Worm (Caenorhabditis elegans) whole organism, L3 larva: ENCODE data around the gene W09D10.4.
A peak's percentile ranks its signal among the peaks of the same experiment; 100 is the strongest.

Experiments
- R02D3.7 ChIP-seq: fragments of 150-350 bp; optimal IDR thresholded peaks from 2 replicates; lab custom pipeline; 2014; ENCODE audit warnings: missing biosample characterization, missing genetic modification characterization
- ZK546.5 ChIP-seq: sonication (generic microtip); optimal IDR thresholded peaks from 2 replicates; lab custom pipeline; 2017; ENCODE audit warnings: missing biosample characterization, missing genetic modification characterization
- aly-2 ChIP-seq: fragments of 150-350 bp; optimal IDR thresholded peaks from 2 replicates; lab custom pipeline; 2014; ENCODE audit warnings: missing biosample characterization, missing genetic modification characterization
- ceh-28 ChIP-seq: fragments of 150-350 bp; optimal IDR thresholded peaks from 2 replicates; lab custom pipeline; 2014; ENCODE audit warnings: missing biosample characterization, missing genetic modification reagents, missing genetic modification characterization
- daf-12 ChIP-seq: fragments of 150-350 bp; optimal IDR thresholded peaks from 2 replicates; lab custom pipeline; 2014; ENCODE audit warnings: missing biosample characterization, missing genetic modification reagents, missing genetic modification characterization
- egl-27 ChIP-seq: sonication (generic microtip); optimal IDR thresholded peaks from 4 replicates; lab custom pipeline; 2017; ENCODE audit warnings: missing biosample characterization, missing genetic modification reagents, missing genetic modification characterization
- egl-5 ChIP-seq: fragments of 150-350 bp; optimal IDR thresholded peaks from 2 replicates; lab custom pipeline; 2017; ENCODE audit warnings: missing biosample characterization, missing genetic modification reagents, missing genetic modification characterization, inconsistent platforms
- elt-1 ChIP-seq: fragments of 150-350 bp; optimal IDR thresholded peaks from 2 replicates; lab custom pipeline; 2014; ENCODE audit warnings: missing biosample characterization, missing genetic modification characterization
- elt-2 ChIP-seq: sonication (generic microtip); optimal IDR thresholded peaks from 2 replicates; lab custom pipeline; 2016; ENCODE audit warnings: missing genetic modification reagents, mild to moderate bottlenecking, missing genetic modification characterization, missing compliant biosample characterization
- eor-1 ChIP-seq, 2 experiments: fragments of 150-350 bp; optimal IDR thresholded peaks; 2 replicates each; lab custom pipeline; 2014 to 2018; ENCODE audit warnings: missing biosample characterization in 2 of 2, missing genetic modification characterization in 2 of 2
- fkh-10 ChIP-seq: sonication (generic microtip); optimal IDR thresholded peaks from 2 replicates; lab custom pipeline; 2017; ENCODE audit warnings: missing biosample characterization, missing genetic modification reagents, missing genetic modification characterization
- fos-1 ChIP-seq: fragments of 150-350 bp; optimal IDR thresholded peaks from 2 replicates; lab custom pipeline; 2014; ENCODE audit warnings: missing biosample characterization, missing genetic modification characterization
- jun-1 ChIP-seq: fragments of 150-350 bp; optimal IDR thresholded peaks from 2 replicates; lab custom pipeline; 2014; ENCODE audit warnings: missing biosample characterization, missing genetic modification reagents, missing genetic modification characterization
- lin-15B ChIP-seq: fragments of 150-350 bp; optimal IDR thresholded peaks from 2 replicates; lab custom pipeline; 2014; ENCODE audit warnings: missing biosample characterization, missing genetic modification characterization
- lsy-12 ChIP-seq: sonication (generic microtip); optimal IDR thresholded peaks from 2 replicates; lab custom pipeline; 2016; ENCODE audit warnings: mild to moderate bottlenecking, missing genetic modification characterization, missing compliant biosample characterization
- mdl-1 ChIP-seq: fragments of 150-350 bp; optimal IDR thresholded peaks from 2 replicates; lab custom pipeline; 2014; ENCODE audit warnings: missing biosample characterization, missing genetic modification characterization
- mml-1 ChIP-seq: fragments of 150-350 bp; sonication (generic microtip); optimal IDR thresholded peaks from 3 replicates; lab custom pipeline; 2014; ENCODE audit warnings: missing biosample characterization, missing genetic modification characterization
- nfya-1 ChIP-seq: sonication (generic microtip); optimal IDR thresholded peaks from 2 replicates; lab custom pipeline; 2017; ENCODE audit warnings: missing genetic modification characterization, mild to moderate bottlenecking, missing compliant biosample characterization, antibody characterized with exemption, moderate library complexity; ENCODE audit not compliant: insufficient read depth
- nhr-12 ChIP-seq: fragments of 150-350 bp; optimal IDR thresholded peaks from 2 replicates; lab custom pipeline; 2014; ENCODE audit warnings: missing biosample characterization, missing genetic modification characterization
- nhr-25 ChIP-seq: sonication (generic microtip); optimal IDR thresholded peaks from 2 replicates; lab custom pipeline; 2017; ENCODE audit warnings: missing biosample characterization, missing genetic modification characterization
- nhr-28 ChIP-seq: fragments of 150-350 bp; optimal IDR thresholded peaks from 2 replicates; lab custom pipeline; 2014; ENCODE audit warnings: missing biosample characterization, missing genetic modification characterization
- nhr-43 ChIP-seq: sonication (generic microtip); optimal IDR thresholded peaks from 2 replicates; lab custom pipeline; 2016; ENCODE audit warnings: mild to moderate bottlenecking, missing genetic modification characterization, missing compliant biosample characterization; ENCODE audit not compliant: poor library complexity, severe bottlenecking
- nhr-67 ChIP-seq: fragments of 150-350 bp; optimal IDR thresholded peaks from 2 replicates; lab custom pipeline; 2014; ENCODE audit warnings: missing biosample characterization, missing genetic modification characterization
- pha-4 ChIP-seq: fragments of 150-350 bp; optimal IDR thresholded peaks from 2 replicates; lab custom pipeline; 2014; ENCODE audit warnings: missing biosample characterization, missing genetic modification reagents, missing genetic modification characterization
- skn-1 ChIP-seq: fragments of 150-350 bp; optimal IDR thresholded peaks from 2 replicates; lab custom pipeline; 2014; ENCODE audit warnings: missing biosample characterization, missing genetic modification characterization
- snpc-4 ChIP-seq: fragments of 150-350 bp; optimal IDR thresholded peaks from 2 replicates; lab custom pipeline; 2014; ENCODE audit warnings: missing biosample characterization, missing genetic modification characterization
- unc-39 ChIP-seq: sonication (generic microtip); optimal IDR thresholded peaks from 4 replicates; lab custom pipeline; 2017; ENCODE audit warnings: missing biosample characterization, missing genetic modification characterization
- unc-62 ChIP-seq: fragments of 150-350 bp; sonication (generic microtip); optimal IDR thresholded peaks from 4 replicates; lab custom pipeline; 2014; ENCODE audit warnings: missing biosample characterization, missing genetic modification reagents, missing genetic modification characterization
- zag-1 ChIP-seq: fragments of 150-350 bp; optimal IDR thresholded peaks from 2 replicates; lab custom pipeline; 2014; ENCODE audit warnings: missing biosample characterization, missing genetic modification characterization
- ztf-11 ChIP-seq: fragments of 150-350 bp; optimal IDR thresholded peaks from 2 replicates; lab custom pipeline; 2014; ENCODE audit warnings: missing biosample characterization, missing genetic modification characterization
- ztf-4 ChIP-seq: fragments of 150-350 bp; optimal IDR thresholded peaks from 2 replicates; lab custom pipeline; 2014; ENCODE audit warnings: missing biosample characterization, missing genetic modification characterization

The W09D10.4 gene

ce11 chrIII:10759050-10760023 is 43.3 kb upstream of the W09D10.4 start, which contains the start of gene tasp-1 (continued):
- TF ChIP-seq R02D3.7 (tag; lab: Kevin White, UChicago), result peak; percentile 98
- peak; percentile 100 for TF ChIP-seq jun-1
- TF ChIP-seq egl-27 (tag; lab: Kevin White, UChicago), result peak; percentile 97
- peak; percentile 100 for TF ChIP-seq lin-15B (tag; lab: Kevin White, UChicago)
- peak; percentile 97 for TF ChIP-seq snpc-4 (tag; lab: Kevin White, UChicago)
- TF ChIP-seq, all 47 proteins: peak for 44

- no peak for TF ChIP-seq ZK546.5 (tag; lab: Kevin White, UChicago)
- TF ChIP-seq mdl-1 (tag; lab: Kevin White, UChicago), result no peak
Observed at ce11 chrIII:10758422-10758821, 42.4 kb upstream of the W09D10.4 start, which contains the start of gene K01G5.10. K01G5.10 (minus strand) TSS chrIII:10758522.

- TF ChIP-seq nfya-1 (tag; lab: Kevin White, UChicago) (no peak), nhr-28 (tag; lab: Kevin White, UChicago) (no peak), fkh-10 (no peak), ZK546.5 (tag; lab: Kevin White, UChicago) (no peak), ztf-11 (tag; lab: Kevin White, UChicago) (no peak), snpc-4 (tag; lab: Kevin White, UChicago) (no peak), fos-1 (tag; lab: Kevin White, UChicago) (no peak), daf-12 (no peak), eor-1 (tag; optimal IDR thresholded peaks at IDR 0.05; lab: Kevin White, UChicago) (no peak), unc-39 (no peak), mml-1 (no peak), elt-1 (no peak), nhr-43 (tag; lab: Kevin White, UChicago) (no peak), egl-5 (tag; lab: Kevin White, UChicago) (no peak), ztf-4 (no peak), zag-1 (tag; lab: Kevin White, UChicago) (no peak), unc-62 (GFP tag; lab: Kevin White, UChicago) (no peak), pha-4 (tag; lab: Kevin White, UChicago) (no peak), ceh-28 (no peak), aly-2 (no peak)
Observed at ce11 chrIII:10757540-10757939, 41.5 kb upstream of the W09D10.4 start, which contains the start of gene rnf-113. rnf-113 (minus strand) TSS chrIII:10757640.

- TF ChIP-seq nhr-25 (tag; lab: Kevin White, UChicago) (no peak), daf-12 (no peak), nhr-67 (no peak), nhr-12 (tag; lab: Kevin White, UChicago) (no peak), ztf-4 (no peak), ZK546.5 (tag; lab: Kevin White, UChicago) (no peak), elt-2 (tag; lab: Kevin White, UChicago) (no peak)
Observed at ce11 chrIII:10755480-10756066, 39.6 kb upstream of the W09D10.4 start, which contains the start of gene hpl-2. hpl-2 (minus strand) TSS chrIII:10755530.

- no peak for TF ChIP-seq lin-15B (tag; lab: Kevin White, UChicago)
- TF ChIP-seq unc-39, result no peak
- TF ChIP-seq ZK546.5 (tag; lab: Kevin White, UChicago), result no peak
- TF ChIP-seq lsy-12 (tag; lab: Kevin White, UChicago), result no peak
- no peak for TF ChIP-seq daf-12
- no peak for TF ChIP-seq skn-1
Observed at ce11 chrIII:10754379-10754778, 38.4 kb upstream of the W09D10.4 start.
